Fruit fly (Drosophila melanogaster): ENCODE results near the gene CG10359.

dm6 chr3L:3616344-3616743 lies 4.4 kb downstream of the CG10359 start:
- no peak for TF ChIP-seq CG8119 (GFP tag; IDR thresholded peaks at IDR 0.05)
- peak; percentile 80 for TF ChIP-seq lz (GFP tag; optimal IDR thresholded peaks at IDR 0.05)
- TF ChIP-seq spab (GFP tag; optimal IDR thresholded peaks at IDR 0.05) = no peak
